3 fruit fly cellular contexts compared by ENCODE assay signal in genomic region chr3L:14942769-14943168, dm6.
TF ChIP-seq lines count a peak whose summit lies in the region.

No protein-coding gene starts in this region.

- peak; percentile 90 to 95 for TF ChIP-seq CTCF in S2 (optimal IDR thresholded peaks at IDR 0.05; lab: Kevin White, UChicago)
- peak; percentile 97 for TF ChIP-seq CTCF in whole organism, embryonic (GFP tag; optimal IDR thresholded peaks at IDR 0.05; lab: Kevin White, UChicago)

TF ChIP-seq in whole organism, embryonic, 481 proteins besides CTCF, POLR2A, EP300 and RAD21 (continues in another document):
- TF ChIP-seq pzg (GFP tag; optimal IDR thresholded peaks at IDR 0.05; lab: Kevin White, UChicago), result peak; percentile 58
- peak; percentile 49 for TF ChIP-seq CG17829 (tag; optimal IDR thresholded peaks at IDR 0.05; lab: Kevin White, UChicago)
- peak; percentile 0 for TF ChIP-seq HmgD (GFP tag; optimal IDR thresholded peaks at IDR 0.05; lab: Kevin White, UChicago)
- peak; percentile 30 for TF ChIP-seq phol (tag; optimal IDR thresholded peaks at IDR 0.05; lab: Kevin White, UChicago)
- TF ChIP-seq CG14710 (tag; optimal IDR thresholded peaks at IDR 0.05; lab: Kevin White, UChicago), result peak; percentile 58
- TF ChIP-seq stwl (tag; optimal IDR thresholded peaks at IDR 0.05; lab: Kevin White, UChicago), result peak; percentile 86
- TF ChIP-seq CG2116 (GFP tag; optimal IDR thresholded peaks at IDR 0.05; lab: Kevin White, UChicago), result peak; percentile 96
- peak; percentile 45 for TF ChIP-seq Lhr (GFP tag; optimal IDR thresholded peaks at IDR 0.05; lab: Kevin White, UChicago)
- 0 out of 3 replicates have a peak, but pooled peaks have one; percentile 18 for TF ChIP-seq CG2199 (GFP tag; IDR thresholded peaks at IDR 0.05; lab: Robert Waterston, UW)
- no peak for TF ChIP-seq sens-2 (GFP tag; IDR thresholded peaks at IDR 0.05; lab: Robert Waterston, UW)
- peak; percentile 97 for TF ChIP-seq Dp (GFP tag; optimal IDR thresholded peaks at IDR 0.05; lab: Kevin White, UChicago)
- no peak for TF ChIP-seq Hand (GFP tag; optimal IDR thresholded peaks at IDR 0.05; lab: Kevin White, UChicago)
- peak; percentile 33 for TF ChIP-seq CG2712 (tag; optimal IDR thresholded peaks at IDR 0.05; lab: Kevin White, UChicago)
- TF ChIP-seq CG3995 (GFP tag; optimal IDR thresholded peaks at IDR 0.05; lab: Kevin White, UChicago), result peak; percentile 88
- peak; percentile 51 for TF ChIP-seq CG10267 (tag; optimal IDR thresholded peaks at IDR 0.05; lab: Kevin White, UChicago)
- peak; percentile 45; the same call in 2 of the 3 replicates for TF ChIP-seq vnd (GFP tag; IDR thresholded peaks at IDR 0.05; lab: Robert Waterston, UW; ENCODE audit: partially characterized antibody)
- TF ChIP-seq BEAF-32 (GFP tag; optimal IDR thresholded peaks at IDR 0.05; lab: Kevin White, UChicago), result peak; percentile 70
- peak; percentile 70 for TF ChIP-seq Dll (GFP tag; IDR thresholded peaks at IDR 0.05; lab: Robert Waterston, UW; ENCODE audit: partially characterized antibody)
- peak; percentile 29; the same call in 1 of the 2 replicates for TF ChIP-seq CG2129 (GFP tag; IDR thresholded peaks at IDR 0.05; lab: Robert Waterston, UW; ENCODE audit: partially characterized antibody)
- TF ChIP-seq knrl (GFP tag; IDR thresholded peaks at IDR 0.05; lab: Robert Waterston, UW; ENCODE audit: partially characterized antibody), result peak; percentile 64
- peak; percentile 12 for TF ChIP-seq CG8290 (GFP tag; optimal IDR thresholded peaks at IDR 0.05; lab: Kevin White, UChicago)
- TF ChIP-seq CG8290 (tag; optimal IDR thresholded peaks at IDR 0.05; lab: Kevin White, UChicago), result no peak
- TF ChIP-seq CG1602 (GFP tag; optimal IDR thresholded peaks at IDR 0.05; lab: Kevin White, UChicago), result no peak
- peak; percentile 81 for TF ChIP-seq Sry-δ (GFP tag; optimal IDR thresholded peaks at IDR 0.05; lab: Kevin White, UChicago)
- TF ChIP-seq Stat92E (GFP tag; optimal IDR thresholded peaks at IDR 0.05; lab: Kevin White, UChicago), result peak in 1 of 3 experiments; percentile 61
- TF ChIP-seq chm (GFP tag; IDR thresholded peaks at IDR 0.05; lab: Robert Waterston, UW), result 0 out of 2 replicates have a peak, but pooled peaks have one; percentile 63
- TF ChIP-seq Scr (GFP tag; IDR thresholded peaks at IDR 0.05; lab: Robert Waterston, UW; ENCODE audit: partially characterized antibody), result peak; percentile 65
- TF ChIP-seq amos (GFP tag; IDR thresholded peaks at IDR 0.05; lab: Robert Waterston, UW; ENCODE audit: partially characterized antibody), result peak; percentile 73
- peak; percentile 90 for TF ChIP-seq Myb (GFP tag; optimal IDR thresholded peaks at IDR 0.05; lab: Kevin White, UChicago)
- TF ChIP-seq sug (tag; optimal IDR thresholded peaks at IDR 0.05; lab: Kevin White, UChicago), result no peak
- no peak for TF ChIP-seq CG8281 (tag; optimal IDR thresholded peaks at IDR 0.05; lab: Kevin White, UChicago)
- TF ChIP-seq ato (GFP tag; IDR thresholded peaks at IDR 0.05; lab: Robert Waterston, UW; ENCODE audit: partially characterized antibody), result peak; percentile 48; the same call in 1 of the 2 replicates
- no peak for TF ChIP-seq CG32532 (GFP tag; IDR thresholded peaks at IDR 0.05; lab: Robert Waterston, UW)
- peak; percentile 45; the same call in 2 of the 3 replicates for TF ChIP-seq Doc3 (GFP tag; IDR thresholded peaks at IDR 0.05; lab: Robert Waterston, UW; ENCODE audit: partially characterized antibody)
- TF ChIP-seq otp (GFP tag; IDR thresholded peaks at IDR 0.05; lab: Robert Waterston, UW), result no peak
- peak; percentile 19 for TF ChIP-seq NC2β (GFP tag; optimal IDR thresholded peaks at IDR 0.05; lab: Kevin White, UChicago)
- TF ChIP-seq Ets65A (GFP tag; lab: Kevin White, UChicago), result peak; percentile 42
- TF ChIP-seq CG17186 (GFP tag; optimal IDR thresholded peaks at IDR 0.05; lab: Kevin White, UChicago), result peak; percentile 32
- TF ChIP-seq CG34224 (GFP tag; IDR thresholded peaks at IDR 0.05; lab: Robert Waterston, UW; ENCODE audit: partially characterized antibody), result peak; percentile 55
- TF ChIP-seq CoRest (tag; optimal IDR thresholded peaks at IDR 0.05; lab: Kevin White, UChicago), result peak; percentile 24
- TF ChIP-seq vfl (GFP tag; optimal IDR thresholded peaks at IDR 0.05; lab: Kevin White, UChicago), result no peak
- TF ChIP-seq Dbx (GFP tag; IDR thresholded peaks at IDR 0.05; lab: Robert Waterston, UW), result no peak

TF ChIP-seq in whole organism, wandering third instar larva, 38 proteins besides CTCF, POLR2A, EP300 and RAD21:
- TF ChIP-seq usp (GFP tag; optimal IDR thresholded peaks at IDR 0.05; lab: Kevin White, UChicago) (no peak), woc (GFP tag; optimal IDR thresholded peaks at IDR 0.05; lab: Kevin White, UChicago) (no peak), Myc (optimal IDR thresholded peaks at IDR 0.05; lab: Kevin White, UChicago) (peak; percentile 35), jim (GFP tag; optimal IDR thresholded peaks at IDR 0.05; lab: Kevin White, UChicago) (no peak)
